Worm (Caenorhabditis elegans): ENCODE results near the gene F27E5.8.

- no peak for TF ChIP-seq tbx-11 (GFP tag; IDR thresholded peaks at IDR 0.05)
- TF ChIP-seq flt-1 (GFP tag; IDR thresholded peaks at IDR 0.05), result no peak
- no peak for TF ChIP-seq ama-1 (optimal IDR thresholded peaks at IDR 0.05)
Observed at ce11 chrII:10146488-10146887, 19.2 kb upstream of the F27E5.8 start, which contains the start of gene pax-3.

Measured in whole organism, early embryonic.